Worm (Caenorhabditis elegans) whole organism, early embryonic: ENCODE data around the gene arrd-10.

Experiments used
- ama-1 ChIP-seq: fragments of 150-350 bp; optimal IDR thresholded peaks from 2 replicates; lab custom pipeline; 2014
- hmbx-1 ChIP-seq: sonication (generic microtip); optimal IDR thresholded peaks from 2 replicates; lab custom pipeline; 2016; ENCODE audit warnings: mild to moderate bottlenecking, missing genetic modification characterization, missing compliant biosample characterization
- pes-1 ChIP-seq: fragments of 200-800 bp; sonication (Bioruptor generic); IDR thresholded peaks from 2 replicates; pipeline ENCODE4 v1.3.6; 2022; ENCODE audit warnings: missing genetic modification reagents, missing genetic modification characterization, missing compliant biosample characterization
- tra-4 ChIP-seq: sonication (generic microtip); optimal IDR thresholded peaks from 2 replicates; lab custom pipeline; 2017; ENCODE audit warnings: missing genetic modification characterization, missing compliant biosample characterization

DNA sequence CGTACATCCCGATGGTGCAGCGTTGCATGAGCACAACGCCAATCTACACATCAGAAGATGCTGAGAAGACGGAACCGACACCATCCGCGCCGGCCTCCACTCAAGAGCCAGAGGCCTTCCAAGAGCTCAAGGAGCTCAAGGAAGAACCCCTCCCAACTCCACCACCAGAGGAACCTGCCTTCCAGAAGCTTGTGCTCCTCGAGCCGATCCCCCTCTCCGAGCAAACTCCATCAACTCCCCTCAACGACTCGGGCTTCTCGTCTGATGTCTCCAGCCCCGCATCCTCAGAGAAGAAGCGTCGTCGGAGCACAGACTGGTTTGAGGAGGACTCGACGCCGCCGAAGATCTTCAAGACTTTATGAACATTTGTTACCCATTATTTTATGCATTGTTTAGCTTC, 52.3 kb downstream of the arrd-10 start:
- TF ChIP-seq hmbx-1: no peak
- TF ChIP-seq tra-4 (tag; lab: Kevin White, UChicago): no peak
- TF ChIP-seq ama-1 (lab: Kevin White, UChicago): no peak
- TF ChIP-seq pes-1: no peak; the same call in 1 of the 2 replicates
